Fruit fly (Drosophila melanogaster): Measurements from ENCODE around the gene disco-r.

dm6 chrX:16089012-16089963 is 59.5 kb downstream of the disco-r start:
- TF ChIP-seq Myc (optimal IDR thresholded peaks at IDR 0.05), result no peak
- TF ChIP-seq insv (optimal IDR thresholded peaks at IDR 0.05), result no peak
- TF ChIP-seq Sin3A (optimal IDR thresholded peaks at IDR 0.05), result no peak

Data from Kc167 (cell line).